Fruit fly (Drosophila melanogaster): ENCODE measurements around the gene BicD.

BicD gene

dm6 chr2L:17427929-17428456 lies 45.0 kb downstream of the BicD start (continued):
- TF ChIP-seq Trl (optimal IDR thresholded peaks at IDR 0.05) (peak; percentile 52 to 66), Trl (GFP tag; optimal IDR thresholded peaks at IDR 0.05) (no peak), bbx (GFP tag; IDR thresholded peaks at IDR 0.05; ENCODE audit: partially characterized antibody) (peak; percentile 52; the same call in 1 of the 2 replicates), CG4424 (GFP tag; optimal IDR thresholded peaks at IDR 0.05) (no peak), CG2875 (GFP tag; optimal IDR thresholded peaks at IDR 0.05) (peak; percentile 32), Dll (GFP tag; IDR thresholded peaks at IDR 0.05; ENCODE audit: partially characterized antibody) (0 out of 4 replicates have a peak, but pooled peaks have one; percentile 31), CG14014 (GFP tag; IDR thresholded peaks at IDR 0.05) (peak; percentile 42; the same call in 1 of the 2 replicates), ATbp (GFP tag; optimal IDR thresholded peaks at IDR 0.05) (no peak), cwo (GFP tag; optimal IDR thresholded peaks at IDR 0.05) (peak; percentile 73), corto (GFP tag; optimal IDR thresholded peaks at IDR 0.05) (peak; percentile 12), Lim3 (GFP tag; IDR thresholded peaks at IDR 0.05) (no peak), CG15269 (tag; optimal IDR thresholded peaks at IDR 0.05) (peak; percentile 38), CG6689 (GFP tag; IDR thresholded peaks at IDR 0.05) (0 out of 2 replicates have a peak, but pooled peaks have one; percentile 17), CG8359 (GFP tag; optimal IDR thresholded peaks at IDR 0.05; ENCODE audit: borderline replicate concordance) (no peak), CG8924 (tag; optimal IDR thresholded peaks at IDR 0.05) (peak; percentile 33), so (GFP tag; IDR thresholded peaks at IDR 0.05) (peak; percentile 24; the same call in 1 of the 3 replicates), zfh2 (GFP tag; optimal IDR thresholded peaks at IDR 0.05) (no peak), Atf6 (GFP tag; IDR thresholded peaks at IDR 0.05) (0 out of 2 replicates have a peak, but pooled peaks have one; percentile 20), kni (GFP tag; optimal IDR thresholded peaks at IDR 0.05) (no peak), caup (GFP tag; optimal IDR thresholded peaks at IDR 0.05; ENCODE audit: severe bottlenecking) (peak; percentile 36), bcd (GFP tag; optimal IDR thresholded peaks at IDR 0.05) (no peak), Xrp1 (GFP tag; IDR thresholded peaks at IDR 0.05) (peak; percentile 27; the same call in 1 of the 2 replicates), Sry-δ (GFP tag; optimal IDR thresholded peaks at IDR 0.05) (no peak), trem (tag; optimal IDR thresholded peaks at IDR 0.05) (no peak), Sox102F (GFP tag; optimal IDR thresholded peaks at IDR 0.05) (peak; percentile 6), CG2678 (tag; optimal IDR thresholded peaks at IDR 0.05) (peak; percentile 19), HHEX (GFP tag; optimal IDR thresholded peaks at IDR 0.05) (peak; percentile 18), inv (GFP tag; IDR thresholded peaks at IDR 0.05; ENCODE audit: partially characterized antibody) (no peak), CG12769 (tag; optimal IDR thresholded peaks at IDR 0.05) (peak; percentile 24), vnd (GFP tag; IDR thresholded peaks at IDR 0.05; ENCODE audit: partially characterized antibody) (no peak), CG17568 (GFP tag; optimal IDR thresholded peaks at IDR 0.05) (no peak), CG13296 (GFP tag; optimal IDR thresholded peaks at IDR 0.05) (peak; percentile 45), zfh1 (GFP tag; IDR thresholded peaks at IDR 0.05) (no peak), CG1792 (GFP tag; optimal IDR thresholded peaks at IDR 0.05) (no peak), Sox100B (GFP tag; optimal IDR thresholded peaks at IDR 0.05) (no peak), Rfx (GFP tag; IDR thresholded peaks at IDR 0.05) (0 out of 2 replicates have a peak, but pooled peaks have one; percentile 15), ewg (GFP tag; optimal IDR thresholded peaks at IDR 0.05) (no peak), CG8290 (GFP tag; optimal IDR thresholded peaks at IDR 0.05) (no peak), CG8290 (tag; optimal IDR thresholded peaks at IDR 0.05) (peak in 1 of 2 experiments; percentile 49), CG12942 (GFP tag; optimal IDR thresholded peaks at IDR 0.05) (no peak), sna (GFP tag; IDR thresholded peaks at IDR 0.05; ENCODE audit: partially characterized antibody) (peak; percentile 48; the same call in 1 of the 2 replicates), org-1 (GFP tag; optimal IDR thresholded peaks at IDR 0.05) (no peak), abd-A (tag; optimal IDR thresholded peaks at IDR 0.05) (peak; percentile 46), tgo (GFP tag; IDR thresholded peaks at IDR 0.05) (0 out of 3 replicates have a peak, but pooled peaks have one; percentile 24), dm (GFP tag; optimal IDR thresholded peaks at IDR 0.05) (no peak), gce (GFP tag; IDR thresholded peaks at IDR 0.05) (no peak; the same call in 2 of the 3 replicates), tup (GFP tag; optimal IDR thresholded peaks at IDR 0.05) (no peak), cg (GFP tag; optimal IDR thresholded peaks at IDR 0.05) (peak; percentile 71), Sin3A (optimal IDR thresholded peaks at IDR 0.05) (no peak)

Measured in whole organism, embryonic.